Comparison of ENCODE assay signal across 5 worm cellular contexts in the genomic region with DNA sequence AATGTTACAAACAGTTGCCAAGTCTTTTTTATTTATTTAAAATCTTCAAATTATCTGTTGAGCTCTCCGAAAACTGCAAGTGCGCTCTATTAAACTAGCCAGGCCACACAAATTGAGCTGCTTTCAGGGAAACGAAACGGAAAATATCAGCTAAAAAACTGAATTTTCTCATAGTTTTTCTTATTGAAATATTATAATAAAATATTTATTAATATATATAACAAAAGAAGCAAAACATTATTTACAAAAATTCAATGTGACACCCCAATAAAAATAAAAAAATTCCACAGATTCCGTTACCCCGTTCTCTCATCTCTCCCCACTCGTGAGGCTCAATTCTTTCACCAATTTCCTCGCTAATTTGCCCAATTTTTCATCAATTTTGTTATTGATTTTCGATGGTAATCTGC.
TF ChIP-seq lines count a peak whose summit lies in the region.

No protein-coding gene starts in this region.

TF ChIP-seq in whole organism, L1 larva, 84 proteins besides CTCF, POLR2A, EP300 and RAD21 (continues in another document):
- TF ChIP-seq ets-5 (GFP tag; IDR thresholded peaks at IDR 0.05; lab: Robert Waterston, UW) (no peak), nhr-76 (tag; optimal IDR thresholded peaks at IDR 0.05; lab: Kevin White, UChicago) (no peak), lin-35 (GFP tag; optimal IDR thresholded peaks at IDR 0.05; lab: Kevin White, UChicago) (no peak), fkh-4 (tag; optimal IDR thresholded peaks at IDR 0.05; lab: Kevin White, UChicago; ENCODE audit: borderline replicate concordance) (no peak), mdl-1 (tag; optimal IDR thresholded peaks at IDR 0.05; lab: Kevin White, UChicago) (no peak), hlh-4 (tag; optimal IDR thresholded peaks at IDR 0.05; lab: Kevin White, UChicago) (no peak), zag-1 (tag; optimal IDR thresholded peaks at IDR 0.05; lab: Kevin White, UChicago) (no peak), xbp-1 (tag; optimal IDR thresholded peaks at IDR 0.05; lab: Kevin White, UChicago) (peak; percentile 33), efl-1 (optimal IDR thresholded peaks at IDR 0.05; lab: Kevin White, UChicago) (peak in 1 of 2 experiments; percentile 8), efl-1 (GFP tag; optimal IDR thresholded peaks at IDR 0.05 in 1 of 2; lab: Kevin White, UChicago) (peak in 1 of 2 experiments; percentile 6), nhr-47 (tag; optimal IDR thresholded peaks at IDR 0.05; lab: Kevin White, UChicago) (peak; percentile 58), nhr-28 (tag; optimal IDR thresholded peaks at IDR 0.05; lab: Kevin White, UChicago) (no peak), unc-98 (GFP tag; IDR thresholded peaks at IDR 0.05; lab: Robert Waterston, UW) (peak; percentile 74), nhr-237 (tag; optimal IDR thresholded peaks at IDR 0.05; lab: Kevin White, UChicago) (no peak), lir-3 (tag; optimal IDR thresholded peaks at IDR 0.05; lab: Kevin White, UChicago; ENCODE audit: poor library complexity) (peak; percentile 37), ceh-82 (tag; optimal IDR thresholded peaks at IDR 0.05; lab: Kevin White, UChicago) (peak in 2 of 3 experiments; percentile 5 to 13), skn-1 (tag; optimal IDR thresholded peaks at IDR 0.05; lab: Kevin White, UChicago) (no peak)

TF ChIP-seq in whole organism, L3 larva, 47 proteins besides CTCF, POLR2A, EP300 and RAD21:
- no peak for TF ChIP-seq R02D3.7 (tag; optimal IDR thresholded peaks at IDR 0.05; lab: Kevin White, UChicago)
- TF ChIP-seq snpc-4 (tag; optimal IDR thresholded peaks at IDR 0.05; lab: Kevin White, UChicago) = no peak
- TF ChIP-seq mdl-1 (tag; optimal IDR thresholded peaks at IDR 0.05; lab: Kevin White, UChicago) = no peak
- peak; percentile 34 for TF ChIP-seq hmg-11 (tag; optimal IDR thresholded peaks at IDR 0.05; lab: Kevin White, UChicago)
- TF ChIP-seq zag-1 (tag; optimal IDR thresholded peaks at IDR 0.05; lab: Kevin White, UChicago) = no peak
- TF ChIP-seq nhr-43 (tag; optimal IDR thresholded peaks at IDR 0.05; lab: Kevin White, UChicago; ENCODE audit: poor library complexity, severe bottlenecking) = no peak
- TF ChIP-seq nhr-25 (tag; optimal IDR thresholded peaks at IDR 0.05; lab: Kevin White, UChicago) = no peak
- TF ChIP-seq ZK546.5 (tag; optimal IDR thresholded peaks at IDR 0.05; lab: Kevin White, UChicago) = no peak
- TF ChIP-seq fos-1 (tag; optimal IDR thresholded peaks at IDR 0.05; lab: Kevin White, UChicago) = no peak
- no peak for TF ChIP-seq egl-27 (tag; optimal IDR thresholded peaks at IDR 0.05; lab: Kevin White, UChicago)
- peak; percentile 35 for TF ChIP-seq pha-4 (tag; optimal IDR thresholded peaks at IDR 0.05; lab: Kevin White, UChicago)
- peak; percentile 10 for TF ChIP-seq lin-15B (tag; optimal IDR thresholded peaks at IDR 0.05; lab: Kevin White, UChicago)
- no peak for TF ChIP-seq eor-1 (tag; optimal IDR thresholded peaks at IDR 0.05; lab: Kevin White, UChicago)
- TF ChIP-seq nhr-77 (tag; optimal IDR thresholded peaks at IDR 0.05; lab: Kevin White, UChicago) = no peak
- no peak for TF ChIP-seq nhr-237 (tag; optimal IDR thresholded peaks at IDR 0.05; lab: Kevin White, UChicago)
- no peak for TF ChIP-seq aly-2 (tag; optimal IDR thresholded peaks at IDR 0.05; lab: Kevin White, UChicago)
- TF ChIP-seq tbx-2 (tag; optimal IDR thresholded peaks at IDR 0.05; lab: Kevin White, UChicago) = no peak
- no peak for TF ChIP-seq egl-5 (tag; optimal IDR thresholded peaks at IDR 0.05; lab: Kevin White, UChicago)

TF ChIP-seq in whole organism, early embryonic, 17 proteins besides CTCF, POLR2A, EP300 and RAD21:
- TF ChIP-seq pes-1 (GFP tag; IDR thresholded peaks at IDR 0.05; lab: Robert Waterston, UW) = 0 out of 2 replicates have a peak, but pooled peaks have one; percentile 52
- 0 out of 2 replicates have a peak, but pooled peaks have one; percentile 6 for TF ChIP-seq tbx-37 (GFP tag; conservative IDR thresholded peaks at IDR 0.05; lab: Robert Waterston, UW)
- TF ChIP-seq sea-1 (GFP tag; conservative IDR thresholded peaks at IDR 0.05; lab: Robert Waterston, UW) = no peak
- TF ChIP-seq ceh-13 (GFP tag; optimal IDR thresholded peaks at IDR 0.05; lab: Kevin White, UChicago) = peak; percentile 24

TF ChIP-seq in whole organism, midembryonic, 9 proteins besides CTCF, POLR2A, EP300 and RAD21:
- no peak for TF ChIP-seq ztf-23 (GFP tag; IDR thresholded peaks at IDR 0.05; lab: Robert Waterston, UW)
- no peak for TF ChIP-seq tab-1 (GFP tag; IDR thresholded peaks at IDR 0.05; lab: Robert Waterston, UW)
- no peak for TF ChIP-seq klf-2 (GFP tag; conservative IDR thresholded peaks at IDR 0.05; lab: Robert Waterston, UW)
- peak; percentile 30 for TF ChIP-seq cog-1 (tag; optimal IDR thresholded peaks at IDR 0.05; lab: Kevin White, UChicago)
- no peak for TF ChIP-seq med-1 (GFP tag; optimal IDR thresholded peaks at IDR 0.05; lab: Kevin White, UChicago; ENCODE audit: insufficient read depth)
- TF ChIP-seq flt-1 (GFP tag; IDR thresholded peaks at IDR 0.05; lab: Robert Waterston, UW) = peak; percentile 29; the same call in 1 of the 2 replicates

TF ChIP-seq in whole organism, young adult, 124 proteins besides CTCF, POLR2A, EP300 and RAD21:
- TF ChIP-seq mcd-1 (GFP tag; IDR thresholded peaks at IDR 0.05; lab: Robert Waterston, UW) (peak; percentile 51; the same call in 1 of the 2 replicates), ceh-100 (GFP tag; IDR thresholded peaks at IDR 0.05; lab: Robert Waterston, UW) (peak; percentile 84), B0261.1 (tag; optimal IDR thresholded peaks at IDR 0.05; lab: Kevin White, UChicago) (no peak), egl-18 (GFP tag; IDR thresholded peaks at IDR 0.05; lab: Robert Waterston, UW) (no peak), ztf-18 (tag; optimal IDR thresholded peaks at IDR 0.05; lab: Kevin White, UChicago) (no peak), C17E4.6 (GFP tag; IDR thresholded peaks at IDR 0.05; lab: Robert Waterston, UW) (no peak), F57A8.1 (GFP tag; optimal IDR thresholded peaks at IDR 0.05; lab: Kevin White, UChicago) (no peak), F10E7.11 (tag; optimal IDR thresholded peaks at IDR 0.05; lab: Kevin White, UChicago) (no peak), F52B5.7 (tag; optimal IDR thresholded peaks at IDR 0.05; lab: Kevin White, UChicago) (no peak)
